Fruit fly (Drosophila melanogaster): Measurements from ENCODE around the gene mRpS22.

The mRpS22 gene

DNA sequence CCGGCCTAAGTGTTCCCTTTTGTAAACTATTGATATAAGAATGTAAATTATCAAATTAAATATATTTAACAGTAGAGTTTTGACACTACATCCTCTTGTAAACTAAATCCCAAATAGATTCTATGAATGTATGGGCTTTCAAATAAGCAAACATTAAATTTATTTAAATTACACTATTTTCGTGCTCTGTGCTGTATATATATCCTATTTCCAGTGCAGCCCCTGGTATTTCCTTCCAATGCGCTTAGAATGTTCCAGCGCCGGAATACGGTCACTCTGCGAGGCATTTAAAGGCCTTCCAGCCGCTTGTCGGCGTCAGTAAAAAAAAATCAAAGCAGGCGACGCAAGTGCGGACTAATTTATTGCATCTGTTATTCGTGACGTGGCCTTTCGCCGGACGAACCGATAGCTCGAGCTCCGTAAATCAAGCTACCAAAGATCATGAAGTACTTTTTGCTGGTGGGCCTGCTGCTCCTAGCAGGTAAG, 31.8 kb downstream of the mRpS22 start, which contains the start of gene Gp93 (continued):
- TF ChIP-seq ttk (GFP tag; IDR thresholded peaks at IDR 0.05) = peak; percentile 55; the same call in 1 of the 2 replicates
- TF ChIP-seq Optix (GFP tag; IDR thresholded peaks at IDR 0.05) = peak; percentile 51; the same call in 1 of the 3 replicates
- no peak for TF ChIP-seq CG1832 (GFP tag; optimal IDR thresholded peaks at IDR 0.05)
- TF ChIP-seq gsb-n (tag; optimal IDR thresholded peaks at IDR 0.05) = no peak
- TF ChIP-seq tio (GFP tag; optimal IDR thresholded peaks at IDR 0.05) = no peak
- TF ChIP-seq zfh1 (GFP tag; IDR thresholded peaks at IDR 0.05) = peak; percentile 74; the same call in 2 of the 3 replicates
- TF ChIP-seq mam (GFP tag; optimal IDR thresholded peaks at IDR 0.05) = peak; percentile 54
- TF ChIP-seq CG8290 (GFP tag; optimal IDR thresholded peaks at IDR 0.05) = no peak
- peak in 1 of 2 experiments; percentile 59 for TF ChIP-seq CG8290 (tag; optimal IDR thresholded peaks at IDR 0.05)
- peak; percentile 69 for TF ChIP-seq sob (GFP tag; IDR thresholded peaks at IDR 0.05)
- peak; percentile 32 for TF ChIP-seq CG9797 (GFP tag; optimal IDR thresholded peaks at IDR 0.05)
- TF ChIP-seq chm (GFP tag; IDR thresholded peaks at IDR 0.05) = peak; percentile 59; the same call in 1 of the 2 replicates
- no peak for TF ChIP-seq CkIIα-i1 (GFP tag; IDR thresholded peaks at IDR 0.05)
- no peak for TF ChIP-seq Poxn (GFP tag; IDR thresholded peaks at IDR 0.05)
- no peak for TF ChIP-seq CG11398 (GFP tag; optimal IDR thresholded peaks at IDR 0.05)
- no peak for TF ChIP-seq CG8089 (GFP tag; optimal IDR thresholded peaks at IDR 0.05)
- no peak for TF ChIP-seq CG2889 (GFP tag; IDR thresholded peaks at IDR 0.05)
- TF ChIP-seq CHES-1-like (GFP tag; optimal IDR thresholded peaks at IDR 0.05) = peak; percentile 55
- no peak for TF ChIP-seq sr (GFP tag; IDR thresholded peaks at IDR 0.05)
- TF ChIP-seq CG7786 (GFP tag; optimal IDR thresholded peaks at IDR 0.05) = no peak
- TF ChIP-seq CG8478 (optimal IDR thresholded peaks at IDR 0.05) = no peak
- TF ChIP-seq abd-A (tag; optimal IDR thresholded peaks at IDR 0.05) = no peak
- TF ChIP-seq nmo (GFP tag; optimal IDR thresholded peaks at IDR 0.05) = peak; percentile 57
- TF ChIP-seq repo (GFP tag; optimal IDR thresholded peaks at IDR 0.05) = peak; percentile 18
- no peak for TF ChIP-seq Gsc (GFP tag; IDR thresholded peaks at IDR 0.05)
- peak; percentile 71 for TF ChIP-seq CG12391 (tag; optimal IDR thresholded peaks at IDR 0.05)
- peak; percentile 62 for TF ChIP-seq CG17829 (tag; optimal IDR thresholded peaks at IDR 0.05)
- no peak for TF ChIP-seq Neu2 (GFP tag; optimal IDR thresholded peaks at IDR 0.05; ENCODE audit: borderline replicate concordance)
- TF ChIP-seq ewg (GFP tag; optimal IDR thresholded peaks at IDR 0.05) = no peak
- TF ChIP-seq corto (GFP tag; optimal IDR thresholded peaks at IDR 0.05) = no peak
- TF ChIP-seq CG1233 (GFP tag; optimal IDR thresholded peaks at IDR 0.05) = no peak
- peak; percentile 51; the same call in 1 of the 2 replicates for TF ChIP-seq al (GFP tag; IDR thresholded peaks at IDR 0.05)
- no peak for TF ChIP-seq lab (GFP tag; optimal IDR thresholded peaks at IDR 0.05)
- peak; percentile 21 for TF ChIP-seq Ets97D (GFP tag; optimal IDR thresholded peaks at IDR 0.05)
- no peak for TF ChIP-seq pum (GFP tag; optimal IDR thresholded peaks at IDR 0.05)
- no peak for TF ChIP-seq caup (GFP tag; optimal IDR thresholded peaks at IDR 0.05; ENCODE audit: severe bottlenecking)
- peak; percentile 47 for TF ChIP-seq CG17359 (tag; optimal IDR thresholded peaks at IDR 0.05)
- TF ChIP-seq Mrtf (GFP tag; IDR thresholded peaks at IDR 0.05) = 0 out of 3 replicates have a peak, but pooled peaks have one; percentile 53
- TF ChIP-seq Med (GFP tag) = peak; percentile 89
- no peak for TF ChIP-seq run (tag; optimal IDR thresholded peaks at IDR 0.05)
- TF ChIP-seq kay (GFP tag; optimal IDR thresholded peaks at IDR 0.05) = no peak
- TF ChIP-seq ssp (GFP tag; IDR thresholded peaks at IDR 0.05) = peak; percentile 54
- TF ChIP-seq CG15514 (GFP tag; optimal IDR thresholded peaks at IDR 0.05) = peak; percentile 13
- peak; percentile 46 for TF ChIP-seq E2f2 (GFP tag; IDR thresholded peaks at IDR 0.05)
- TF ChIP-seq slbo (GFP tag; IDR thresholded peaks at IDR 0.05) = peak; percentile 86
- no peak for TF ChIP-seq odd (GFP tag; optimal IDR thresholded peaks at IDR 0.05)
- TF ChIP-seq Abd-B (GFP tag; optimal IDR thresholded peaks at IDR 0.05) = peak; percentile 61
- no peak for TF ChIP-seq Asciz (GFP tag; optimal IDR thresholded peaks at IDR 0.05)
- no peak for TF ChIP-seq CG18764 (GFP tag; optimal IDR thresholded peaks at IDR 0.05)
- TF ChIP-seq bowl (GFP tag; IDR thresholded peaks at IDR 0.05) = no peak
- peak; percentile 9 for TF ChIP-seq mirr (GFP tag; optimal IDR thresholded peaks at IDR 0.05)
- TF ChIP-seq CG10979 (tag; optimal IDR thresholded peaks at IDR 0.05) = peak; percentile 22

Data from whole organism, embryonic.